In the genomic region with DNA sequence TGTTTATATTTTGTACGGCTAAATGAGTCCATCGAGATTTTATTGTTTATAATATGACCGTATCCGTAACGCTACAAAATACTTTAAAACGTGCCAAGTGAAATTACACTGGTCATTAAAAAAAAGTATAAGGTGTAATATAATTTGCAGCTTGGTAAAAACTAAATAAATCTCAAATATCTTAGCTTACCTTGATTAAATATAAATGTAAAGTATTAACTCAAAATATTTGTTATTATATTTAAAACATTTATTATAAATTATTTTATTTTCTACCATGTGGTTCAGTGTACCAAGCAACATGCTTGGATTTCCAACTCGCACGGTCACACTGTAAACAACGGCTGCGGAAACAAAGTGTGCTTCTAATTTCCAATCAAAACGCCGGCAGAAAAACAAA, we compare ENCODE assay signal across 5 fruit fly cellular contexts.
TF ChIP-seq lines count a peak whose summit lies in the region.

A gene (minus strand): TSS at position 50 of the 400 bp plus-strand sequence.
A gene (plus strand): TSS at position 324 of the 400 bp plus-strand sequence.

- peak; percentile 25 for TF ChIP-seq CTCF in whole organism, embryonic (GFP tag; optimal IDR thresholded peaks at IDR 0.05; lab: Kevin White, UChicago)

TF ChIP-seq in whole organism, adult, 20 proteins besides CTCF, POLR2A, EP300 and RAD21 (continues in another document):
- peak; percentile 96 for TF ChIP-seq CG14711 (tag; optimal IDR thresholded peaks at IDR 0.05; lab: Kevin White, UChicago)
- TF ChIP-seq ovo (GFP tag; optimal IDR thresholded peaks at IDR 0.05; lab: Kevin White, UChicago): peak; percentile 38
- peak; percentile 50 for TF ChIP-seq Clk (GFP tag; optimal IDR thresholded peaks at IDR 0.05; lab: Kevin White, UChicago)
- TF ChIP-seq CG33017 (tag; optimal IDR thresholded peaks at IDR 0.05; lab: Kevin White, UChicago): peak; percentile 96
- TF ChIP-seq bab1 (GFP tag; optimal IDR thresholded peaks at IDR 0.05; lab: Kevin White, UChicago): peak; percentile 92
- peak; percentile 90 for TF ChIP-seq CG11617 (GFP tag; optimal IDR thresholded peaks at IDR 0.05; lab: Kevin White, UChicago)
- TF ChIP-seq Mnt (GFP tag; optimal IDR thresholded peaks at IDR 0.05; lab: Kevin White, UChicago): peak; percentile 81
- no peak for TF ChIP-seq cnc (optimal IDR thresholded peaks at IDR 0.05; lab: Kevin White, UChicago)
- peak; percentile 2 for TF ChIP-seq Hr96 (GFP tag; optimal IDR thresholded peaks at IDR 0.05; lab: Kevin White, UChicago)
- TF ChIP-seq Crg-1 (GFP tag; optimal IDR thresholded peaks at IDR 0.05; lab: Kevin White, UChicago): peak; percentile 68
- TF ChIP-seq CG1620 (GFP tag; optimal IDR thresholded peaks at IDR 0.05; lab: Kevin White, UChicago): no peak
- TF ChIP-seq CG12768 (GFP tag; optimal IDR thresholded peaks at IDR 0.05; lab: Kevin White, UChicago): peak; percentile 85
- TF ChIP-seq tj (GFP tag; optimal IDR thresholded peaks at IDR 0.05; lab: Kevin White, UChicago): peak; percentile 59
- peak; percentile 79 for TF ChIP-seq pad (GFP tag; optimal IDR thresholded peaks at IDR 0.05; lab: Kevin White, UChicago)
- peak; percentile 54 for TF ChIP-seq cic (GFP tag; optimal IDR thresholded peaks at IDR 0.05; lab: Kevin White, UChicago)
- TF ChIP-seq toe (GFP tag; optimal IDR thresholded peaks at IDR 0.05; lab: Kevin White, UChicago): peak; percentile 26
- peak; percentile 63 for TF ChIP-seq CG5204 (GFP tag; optimal IDR thresholded peaks at IDR 0.05; lab: Kevin White, UChicago)

TF ChIP-seq in whole organism, embryonic, 481 proteins besides CTCF, POLR2A, EP300 and RAD21 (continues in another document):
- peak; percentile 30 for TF ChIP-seq CG8089 (GFP tag; optimal IDR thresholded peaks at IDR 0.05; lab: Kevin White, UChicago)
- peak; percentile 72 for TF ChIP-seq CG2116 (GFP tag; optimal IDR thresholded peaks at IDR 0.05; lab: Kevin White, UChicago)
- TF ChIP-seq slbo (GFP tag; IDR thresholded peaks at IDR 0.05; lab: Robert Waterston, UW): no peak
- peak; percentile 81 for TF ChIP-seq CG6765 (GFP tag; optimal IDR thresholded peaks at IDR 0.05; lab: Kevin White, UChicago)
- TF ChIP-seq CG8924 (tag; optimal IDR thresholded peaks at IDR 0.05; lab: Kevin White, UChicago): peak; percentile 98
- TF ChIP-seq Fer1 (GFP tag; optimal IDR thresholded peaks at IDR 0.05; lab: Kevin White, UChicago): peak; percentile 91
- TF ChIP-seq grn (GFP tag; optimal IDR thresholded peaks at IDR 0.05; lab: Kevin White, UChicago): no peak
- peak; percentile 97 for TF ChIP-seq CG11504 (tag; optimal IDR thresholded peaks at IDR 0.05; lab: Kevin White, UChicago)
- TF ChIP-seq kah (GFP tag; optimal IDR thresholded peaks at IDR 0.05; lab: Kevin White, UChicago): peak; percentile 76
- peak; percentile 95 for TF ChIP-seq oc (tag; optimal IDR thresholded peaks at IDR 0.05; lab: Kevin White, UChicago)
- peak; percentile 20 for TF ChIP-seq mirr (GFP tag; optimal IDR thresholded peaks at IDR 0.05; lab: Kevin White, UChicago)
- TF ChIP-seq CG14014 (GFP tag; IDR thresholded peaks at IDR 0.05; lab: Robert Waterston, UW): no peak
- peak; percentile 26 for TF ChIP-seq CG1792 (GFP tag; optimal IDR thresholded peaks at IDR 0.05; lab: Kevin White, UChicago)
- TF ChIP-seq sens-2 (GFP tag; IDR thresholded peaks at IDR 0.05; lab: Robert Waterston, UW): no peak
- peak; percentile 66 for TF ChIP-seq gfzf (GFP tag; optimal IDR thresholded peaks at IDR 0.05; lab: Kevin White, UChicago)
- no peak for TF ChIP-seq Opbp (GFP tag; IDR thresholded peaks at IDR 0.05; lab: Robert Waterston, UW; ENCODE audit: partially characterized antibody)
- no peak for TF ChIP-seq vvl (GFP tag; IDR thresholded peaks at IDR 0.05; lab: Robert Waterston, UW)

TF ChIP-seq in whole organism, prepupa, 60 proteins besides CTCF, POLR2A, EP300 and RAD21 (continues in another document):
- TF ChIP-seq dsx (GFP tag; optimal IDR thresholded peaks at IDR 0.05; lab: Kevin White, UChicago; ENCODE audit: poor library complexity, severe bottlenecking) (peak; percentile 96), fkh (GFP tag; optimal IDR thresholded peaks at IDR 0.05; lab: Kevin White, UChicago) (peak; percentile 94), fd59A (GFP tag; optimal IDR thresholded peaks at IDR 0.05; lab: Kevin White, UChicago) (peak; percentile 77), CG8632 (GFP tag; optimal IDR thresholded peaks at IDR 0.05; lab: Kevin White, UChicago) (peak; percentile 93), cyc (GFP tag; optimal IDR thresholded peaks at IDR 0.05; lab: Kevin White, UChicago) (peak; percentile 87), Sox15 (GFP tag; optimal IDR thresholded peaks at IDR 0.05; lab: Kevin White, UChicago) (peak; percentile 90), CG6792 (GFP tag; optimal IDR thresholded peaks at IDR 0.05; lab: Kevin White, UChicago) (peak; percentile 90), salr (GFP tag; optimal IDR thresholded peaks at IDR 0.05; lab: Kevin White, UChicago) (peak; percentile 74 to 88), acj6 (GFP tag; optimal IDR thresholded peaks at IDR 0.05; lab: Kevin White, UChicago) (peak; percentile 95), Met (GFP tag; optimal IDR thresholded peaks at IDR 0.05; lab: Kevin White, UChicago) (peak; percentile 83), ss (GFP tag; optimal IDR thresholded peaks at IDR 0.05; lab: Kevin White, UChicago) (peak; percentile 80 to 88), CG4318 (GFP tag; optimal IDR thresholded peaks at IDR 0.05; lab: Kevin White, UChicago) (peak; percentile 87), esn (GFP tag; optimal IDR thresholded peaks at IDR 0.05; lab: Kevin White, UChicago) (peak; percentile 92), CG34406 (GFP tag; optimal IDR thresholded peaks at IDR 0.05; lab: Kevin White, UChicago) (peak; percentile 95), CG10631 (GFP tag; optimal IDR thresholded peaks at IDR 0.05; lab: Kevin White, UChicago) (peak; percentile 96), CG31627 (GFP tag; optimal IDR thresholded peaks at IDR 0.05; lab: Kevin White, UChicago) (peak; percentile 80), Smox (GFP tag; optimal IDR thresholded peaks at IDR 0.05; lab: Kevin White, UChicago) (peak; percentile 81), CG11294 (GFP tag; IDR thresholded peaks at IDR 0.05; lab: Robert Waterston, UW) (no peak)

TF ChIP-seq in whole organism, pupa, 21 proteins besides CTCF, POLR2A, EP300 and RAD21 (continues in another document):
- TF ChIP-seq CG8159 (tag; optimal IDR thresholded peaks at IDR 0.05; lab: Kevin White, UChicago) (peak; percentile 97), Snoo (tag; optimal IDR thresholded peaks at IDR 0.05; lab: Kevin White, UChicago) (peak; percentile 92), CG10348 (GFP tag; IDR thresholded peaks at IDR 0.05; lab: Robert Waterston, UW) (no peak), CG34367 (tag; optimal IDR thresholded peaks at IDR 0.05; lab: Kevin White, UChicago) (peak; percentile 91), fd96Ca (GFP tag; IDR thresholded peaks at IDR 0.05; lab: Robert Waterston, UW) (no peak), Pif1B (GFP tag; optimal IDR thresholded peaks at IDR 0.05; lab: Kevin White, UChicago) (peak; percentile 72), CG15710 (tag; optimal IDR thresholded peaks at IDR 0.05; lab: Kevin White, UChicago) (peak; percentile 96), CG17806 (tag; optimal IDR thresholded peaks at IDR 0.05; lab: Kevin White, UChicago) (peak; percentile 95), Pif1A (GFP tag; optimal IDR thresholded peaks at IDR 0.05; lab: Kevin White, UChicago) (peak; percentile 69), gl (tag; optimal IDR thresholded peaks at IDR 0.05; lab: Kevin White, UChicago) (peak; percentile 62), D1 (tag; optimal IDR thresholded peaks at IDR 0.05; lab: Kevin White, UChicago) (peak; percentile 88), EcR (GFP tag; optimal IDR thresholded peaks at IDR 0.05; lab: Kevin White, UChicago) (peak; percentile 41), CG13204 (GFP tag; optimal IDR thresholded peaks at IDR 0.05; lab: Kevin White, UChicago) (peak; percentile 33), CG32121 (GFP tag; IDR thresholded peaks at IDR 0.05; lab: Robert Waterston, UW) (no peak), Ets98B (GFP tag; IDR thresholded peaks at IDR 0.05; lab: Robert Waterston, UW) (no peak), CG9948 (tag; optimal IDR thresholded peaks at IDR 0.05; lab: Kevin White, UChicago) (peak; percentile 96), CG4496 (GFP tag; IDR thresholded peaks at IDR 0.05; lab: Robert Waterston, UW) (no peak), CG8301 (tag; optimal IDR thresholded peaks at IDR 0.05; lab: Kevin White, UChicago) (peak; percentile 91), CG12605 (GFP tag; IDR thresholded peaks at IDR 0.05; lab: Robert Waterston, UW) (no peak), rn (GFP tag; IDR thresholded peaks at IDR 0.05; lab: Robert Waterston, UW) (no peak)

TF ChIP-seq in whole organism, wandering third instar larva, 38 proteins besides CTCF, POLR2A, EP300 and RAD21 (continues in another document):
- TF ChIP-seq psq (GFP tag; optimal IDR thresholded peaks at IDR 0.05; lab: Kevin White, UChicago): peak; percentile 90
- TF ChIP-seq pan (optimal IDR thresholded peaks at IDR 0.05; lab: Kevin White, UChicago): no peak
- TF ChIP-seq rgr (GFP tag; optimal IDR thresholded peaks at IDR 0.05; lab: Kevin White, UChicago): peak; percentile 89
- TF ChIP-seq CG9705 (GFP tag; optimal IDR thresholded peaks at IDR 0.05; lab: Kevin White, UChicago): peak; percentile 67
- TF ChIP-seq CrebA (GFP tag; optimal IDR thresholded peaks at IDR 0.05; lab: Kevin White, UChicago; ENCODE audit: borderline replicate concordance): no peak
- TF ChIP-seq br (GFP tag; optimal IDR thresholded peaks at IDR 0.05; lab: Kevin White, UChicago): peak; percentile 62
- TF ChIP-seq Myc (optimal IDR thresholded peaks at IDR 0.05; lab: Kevin White, UChicago): peak; percentile 40
- peak; percentile 78 for TF ChIP-seq brk (GFP tag; optimal IDR thresholded peaks at IDR 0.05; lab: Kevin White, UChicago)
- TF ChIP-seq usp (GFP tag; optimal IDR thresholded peaks at IDR 0.05; lab: Kevin White, UChicago): no peak
- no peak for TF ChIP-seq N (GFP tag; optimal IDR thresholded peaks at IDR 0.05; lab: Kevin White, UChicago)
- TF ChIP-seq h (GFP tag; optimal IDR thresholded peaks at IDR 0.05; lab: Kevin White, UChicago): peak; percentile 86
- no peak for TF ChIP-seq Dif (GFP tag; optimal IDR thresholded peaks at IDR 0.05; lab: Kevin White, UChicago; ENCODE audit: partially characterized antibody)
- TF ChIP-seq lola (GFP tag; optimal IDR thresholded peaks at IDR 0.05; lab: Kevin White, UChicago): no peak
- peak; percentile 63 for TF ChIP-seq ey (GFP tag; optimal IDR thresholded peaks at IDR 0.05; lab: Kevin White, UChicago)
- no peak for TF ChIP-seq Mio (GFP tag; optimal IDR thresholded peaks at IDR 0.05; lab: Kevin White, UChicago)
- no peak for TF ChIP-seq Vsx2 (GFP tag; optimal IDR thresholded peaks at IDR 0.05; lab: Kevin White, UChicago; ENCODE audit: partially characterized antibody)
- TF ChIP-seq Rel (GFP tag; optimal IDR thresholded peaks at IDR 0.05; lab: Kevin White, UChicago): no peak
- peak; percentile 61 for TF ChIP-seq Rel (tag; optimal IDR thresholded peaks at IDR 0.05; lab: Kevin White, UChicago)
- peak; percentile 41 for TF ChIP-seq Jra (GFP tag; optimal IDR thresholded peaks at IDR 0.05; lab: Kevin White, UChicago)
- peak; percentile 65 for TF ChIP-seq sage (GFP tag; optimal IDR thresholded peaks at IDR 0.05; lab: Kevin White, UChicago)
- TF ChIP-seq OdsH (GFP tag; optimal IDR thresholded peaks at IDR 0.05; lab: Kevin White, UChicago): peak; percentile 90
- peak; percentile 97 for TF ChIP-seq Sp1 (GFP tag; optimal IDR thresholded peaks at IDR 0.05; lab: Kevin White, UChicago)
